Fruit fly (Drosophila melanogaster) S2 (cell line): ENCODE results near the gene scat.

Experiments
- CG8478 ChIP-seq: fragments of >200 bp; optimal IDR thresholded peaks from 2 replicates; lab custom pipeline; 2018
- CTCF ChIP-seq, 2 experiments: fragments of >200 bp; optimal IDR thresholded peaks; 2 replicates each; lab custom pipeline; 2018

dm6 chr2L:9415053-9415452, 16.2 kb upstream of the scat start, which contains the start of gene Shawl:
- TF ChIP-seq CG8478 (lab: Kevin White, UChicago), result no peak
- TF ChIP-seq CTCF (optimal IDR thresholded peaks at IDR 0.05; lab: Kevin White, UChicago), result no peak
